Fruit fly (Drosophila melanogaster): Measurements from ENCODE around the gene Nplp4.

Nplp4 gene

DNA sequence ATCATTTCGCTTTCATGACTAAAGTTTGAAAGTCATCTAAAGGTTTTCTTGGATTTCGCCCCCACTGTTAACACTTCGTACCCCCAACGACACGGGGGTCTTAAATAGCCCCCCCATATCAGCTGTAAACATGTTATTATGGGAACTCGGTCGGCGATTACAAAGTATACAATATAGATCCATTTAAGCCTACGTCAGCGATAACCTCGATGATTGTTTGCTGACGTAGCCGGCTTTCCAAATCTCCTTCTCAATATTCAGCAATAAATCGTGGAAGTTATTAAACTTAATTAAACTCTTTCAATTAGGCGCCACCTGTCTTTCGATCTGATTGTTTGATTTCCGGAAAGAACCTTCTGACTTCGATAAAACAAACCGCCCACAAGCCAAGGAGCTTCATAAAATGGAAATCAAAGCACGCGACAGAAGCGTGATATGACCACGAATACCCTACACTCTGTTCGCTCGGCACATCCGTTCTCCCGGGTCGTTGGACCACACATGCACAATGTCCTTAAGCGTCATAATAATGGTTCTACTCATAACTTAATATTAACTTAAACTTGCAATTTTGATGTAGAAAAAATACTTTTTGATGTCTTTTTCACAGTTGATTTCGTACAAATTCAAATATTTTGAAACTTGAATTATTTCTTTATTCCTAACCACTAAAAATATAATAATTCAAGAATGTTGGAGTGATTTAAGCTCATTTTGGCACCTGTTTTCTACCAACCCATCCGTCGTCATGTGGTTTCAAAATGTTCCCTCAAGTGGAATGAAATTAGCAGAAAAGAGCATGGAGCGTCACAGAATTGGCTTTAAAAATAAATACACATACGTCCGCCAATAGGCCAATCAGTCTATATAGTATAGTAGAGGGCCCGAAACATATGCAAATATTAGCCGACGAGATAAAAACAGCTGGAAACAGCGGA, 21.6 kb upstream of the Nplp4 start:
- peak; percentile 18 for TF ChIP-seq CG17801 (GFP tag; optimal IDR thresholded peaks at IDR 0.05; ENCODE audit: partially characterized antibody)

DNA sequence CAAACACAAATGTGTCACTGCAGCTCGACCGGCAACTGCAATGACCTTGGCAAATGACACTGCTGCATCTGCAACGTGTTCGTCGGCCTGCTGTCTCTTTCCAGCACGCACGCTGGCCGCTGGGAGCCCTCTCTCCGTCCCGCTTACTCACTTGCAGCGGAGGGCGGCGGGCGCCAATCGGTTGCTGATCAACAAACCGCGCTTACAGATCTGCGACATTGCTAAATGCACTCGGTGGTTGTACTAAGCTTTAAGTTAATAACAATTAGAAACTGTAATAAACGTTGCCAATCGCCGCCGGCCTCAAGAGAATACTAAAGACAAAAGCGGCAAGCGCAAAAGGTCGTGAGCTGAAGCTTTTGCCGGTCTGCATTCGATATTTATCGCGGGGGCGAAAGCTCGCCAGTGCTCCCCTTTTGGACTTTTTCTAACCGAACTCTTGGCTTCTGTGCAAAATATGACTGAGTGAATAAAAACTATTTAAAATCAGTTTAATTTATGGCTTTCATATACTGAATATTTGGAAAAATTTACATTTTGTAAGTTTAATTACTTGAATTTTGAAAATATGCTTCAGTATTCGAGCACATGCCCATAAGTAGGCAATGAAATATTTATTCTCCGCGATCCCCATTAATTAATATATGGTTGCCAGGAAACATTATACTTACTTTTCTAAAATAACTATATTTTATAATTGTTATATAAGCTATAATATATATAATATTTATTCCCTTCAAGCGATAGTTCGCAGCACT, 20.6 kb upstream of the Nplp4 start, which contains the start of gene Got2:
TSS of gene Got2 (minus strand) at position 325 of the 758 bp plus-strand sequence.
- peak; percentile 42 for TF ChIP-seq CG17801 (GFP tag; optimal IDR thresholded peaks at IDR 0.05; ENCODE audit: partially characterized antibody)

DNA sequence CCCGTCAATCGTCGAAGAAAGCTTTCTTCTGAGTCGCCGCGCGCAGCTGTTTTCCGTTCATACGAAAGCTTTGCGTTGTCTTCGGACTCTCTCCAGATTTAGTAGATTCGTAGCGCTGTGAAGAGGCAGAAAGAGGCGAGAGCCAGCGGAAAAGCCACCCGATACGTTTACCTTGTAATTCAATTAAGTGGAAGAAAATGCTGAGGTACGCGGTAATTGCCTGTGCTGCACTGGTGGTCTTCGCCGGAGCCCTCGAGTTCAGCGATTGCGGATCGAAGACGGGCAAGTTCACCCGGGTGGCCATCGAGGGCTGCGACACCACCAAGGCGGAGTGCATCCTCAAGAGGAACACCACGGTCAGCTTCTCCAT, 20.0 kb upstream of the Nplp4 start, which contains the start of gene Npc2a:
TSS of gene Npc2a (plus strand) at position 99 of the 370 bp plus-strand sequence.
- peak; percentile 16 for TF ChIP-seq CG17801 (GFP tag; optimal IDR thresholded peaks at IDR 0.05; ENCODE audit: partially characterized antibody)

DNA sequence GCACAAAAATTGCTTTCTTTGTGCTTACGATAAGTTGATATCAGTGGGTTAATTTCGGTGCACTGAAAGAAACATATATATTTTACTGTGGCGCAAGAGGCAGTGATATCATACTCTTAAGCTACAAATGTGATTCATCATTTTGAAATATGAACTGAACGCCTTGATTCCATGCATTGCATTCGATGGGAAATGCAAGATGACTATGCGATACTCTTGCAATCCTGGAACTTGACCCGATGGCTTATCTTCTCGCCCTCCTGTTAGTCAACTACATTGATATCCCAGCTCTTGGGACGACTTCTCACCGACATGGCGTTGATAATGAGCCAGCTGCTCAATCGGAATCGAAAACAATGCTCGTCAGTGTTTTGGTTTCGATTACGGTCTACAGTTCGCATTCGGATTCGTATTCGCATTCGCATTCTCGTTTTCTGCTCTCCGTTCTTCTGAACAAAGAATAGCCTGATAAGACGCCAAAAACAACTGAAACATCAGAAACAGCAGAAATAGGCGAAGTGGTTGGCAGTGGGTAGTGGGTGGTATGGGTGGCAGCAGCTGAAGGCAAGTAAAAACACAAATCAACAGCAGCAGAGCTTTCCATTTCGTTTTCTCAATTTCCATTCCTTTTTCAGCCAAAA, 18.8 kb upstream of the Nplp4 start:
- TF ChIP-seq CG17801 (GFP tag; optimal IDR thresholded peaks at IDR 0.05; ENCODE audit: partially characterized antibody): peak; percentile 19

DNA sequence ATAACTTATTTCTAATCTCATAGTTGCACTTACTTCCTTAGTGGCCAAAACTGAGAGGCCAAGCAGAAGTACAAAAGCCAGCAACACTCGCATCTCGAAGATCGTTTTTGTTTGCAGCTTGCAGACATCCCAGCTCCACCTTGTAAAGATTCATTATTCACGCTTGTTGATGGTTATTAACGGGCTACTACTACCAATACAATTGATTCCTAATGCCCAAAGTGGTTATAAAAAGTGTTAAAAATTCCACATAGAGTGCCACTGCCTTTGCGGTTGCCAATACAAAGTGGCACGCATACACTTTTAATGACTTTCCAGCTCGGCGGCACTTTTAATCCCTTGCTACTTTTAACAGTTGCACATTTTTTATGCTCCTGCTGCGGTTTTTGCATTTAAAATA, 16.2 kb upstream of the Nplp4 start, which contains the start of gene Obp22a:
TSS of gene Obp22a (minus strand) at position 101 of the 400 bp plus-strand sequence.
- no peak for TF ChIP-seq CG17801 (GFP tag; optimal IDR thresholded peaks at IDR 0.05; ENCODE audit: partially characterized antibody)

DNA sequence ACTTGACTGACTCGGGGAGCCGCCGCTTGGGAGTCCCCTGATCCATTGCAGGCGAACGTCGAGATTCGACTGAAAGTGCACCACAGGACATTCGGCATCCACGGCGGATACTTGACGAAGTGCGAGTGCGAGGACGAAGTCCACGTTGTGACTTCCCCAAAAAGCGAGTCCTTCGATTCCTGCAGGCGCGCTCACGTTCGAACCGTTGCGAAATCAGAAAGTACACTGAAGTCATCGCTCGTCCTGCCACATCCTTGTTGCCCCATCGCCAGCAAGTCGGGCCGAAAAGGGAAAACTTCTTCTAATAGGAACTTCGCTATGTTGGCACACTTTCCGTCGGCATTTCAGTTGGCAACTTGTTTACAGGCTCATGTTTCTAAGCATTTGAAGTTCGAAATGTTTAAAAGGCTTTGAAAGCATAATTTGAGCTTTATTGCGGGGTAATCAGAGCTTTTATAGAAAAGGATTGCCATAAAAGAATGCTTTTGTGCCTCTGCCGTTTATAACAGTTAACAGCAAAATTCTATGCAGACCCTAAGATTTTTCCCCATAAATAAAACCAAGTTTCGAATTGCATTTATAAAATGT, 2.0 kb upstream of the Nplp4 start, which contains the start of gene CG33543:
TSS of gene CG33543 (minus strand) at position 232 of the 588 bp plus-strand sequence.
- TF ChIP-seq CG17801 (GFP tag; optimal IDR thresholded peaks at IDR 0.05; ENCODE audit: partially characterized antibody): no peak

DNA sequence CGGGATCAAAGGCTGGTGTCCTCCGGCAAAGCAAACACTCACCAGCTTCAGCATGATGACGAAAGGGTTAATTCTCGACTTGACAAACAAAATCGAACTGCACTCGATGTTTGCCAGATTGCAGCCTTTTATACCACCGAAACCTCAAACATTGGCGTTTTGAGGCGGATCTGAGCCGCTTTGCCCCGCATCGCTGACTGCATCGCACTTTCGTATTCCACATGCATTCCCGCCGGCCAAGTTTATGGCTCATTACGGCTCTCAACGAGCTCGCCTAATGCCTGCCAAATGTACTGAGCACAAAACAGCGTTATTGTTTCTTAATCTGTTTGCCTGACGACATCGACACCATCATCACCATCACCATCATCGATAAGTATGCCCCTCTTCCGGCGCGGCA, 1.1 kb upstream of the Nplp4 start, which contains the start of gene CG15353:
TSS of gene CG15353 (minus strand) at position 101 of the 400 bp plus-strand sequence.
- TF ChIP-seq CG17801 (GFP tag; optimal IDR thresholded peaks at IDR 0.05; ENCODE audit: partially characterized antibody): no peak

DNA sequence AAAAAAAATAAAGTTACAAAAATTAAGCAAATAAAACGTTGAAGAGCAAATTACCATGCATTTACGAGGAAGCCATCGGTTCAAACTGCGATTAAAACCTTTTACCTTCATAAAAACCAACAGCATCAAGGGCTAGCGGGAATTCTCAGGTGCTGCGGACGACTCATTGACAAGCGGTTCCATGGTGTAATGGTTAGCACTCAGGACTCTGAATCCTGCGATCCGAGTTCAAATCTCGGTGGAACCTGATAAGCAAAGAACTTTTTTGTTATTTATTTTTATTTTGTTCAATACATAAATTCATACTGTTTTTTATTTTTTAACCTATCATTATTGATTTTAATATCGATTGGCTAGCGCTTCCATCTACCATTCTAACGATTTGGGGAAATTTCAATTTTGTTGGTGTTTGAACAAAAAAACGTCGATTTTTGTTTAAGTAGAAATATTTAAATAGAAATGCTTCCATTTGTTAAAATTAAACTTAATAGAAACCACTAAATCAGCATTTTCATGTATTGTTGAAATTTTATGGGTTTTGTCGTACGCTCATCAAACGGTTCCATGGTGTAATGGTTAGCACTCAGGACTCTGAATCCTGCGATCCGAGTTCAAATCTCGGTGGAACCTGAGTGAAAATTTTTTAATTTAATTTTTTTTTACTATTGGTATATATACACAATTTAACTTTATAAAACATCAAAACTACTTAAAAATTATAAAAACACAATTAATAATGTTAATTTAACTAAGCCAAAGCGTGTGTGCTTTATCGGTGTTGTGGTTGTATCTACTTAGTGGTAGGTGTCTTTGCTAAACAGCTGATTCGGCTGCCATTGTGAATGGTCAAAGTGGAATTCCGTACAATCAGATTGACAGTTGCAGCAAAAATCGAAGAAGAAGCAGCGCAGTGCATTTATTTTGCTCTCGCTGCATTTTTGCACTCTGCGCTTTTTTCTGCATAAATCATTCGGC, 1.1 kb downstream of the Nplp4 start, which contains the start of gene CG4238:
TSS of gene CG4238 (plus strand) at position 880 of the 975 bp plus-strand sequence.
- peak; percentile 53 for TF ChIP-seq CG17801 (GFP tag; optimal IDR thresholded peaks at IDR 0.05; ENCODE audit: partially characterized antibody)

DNA sequence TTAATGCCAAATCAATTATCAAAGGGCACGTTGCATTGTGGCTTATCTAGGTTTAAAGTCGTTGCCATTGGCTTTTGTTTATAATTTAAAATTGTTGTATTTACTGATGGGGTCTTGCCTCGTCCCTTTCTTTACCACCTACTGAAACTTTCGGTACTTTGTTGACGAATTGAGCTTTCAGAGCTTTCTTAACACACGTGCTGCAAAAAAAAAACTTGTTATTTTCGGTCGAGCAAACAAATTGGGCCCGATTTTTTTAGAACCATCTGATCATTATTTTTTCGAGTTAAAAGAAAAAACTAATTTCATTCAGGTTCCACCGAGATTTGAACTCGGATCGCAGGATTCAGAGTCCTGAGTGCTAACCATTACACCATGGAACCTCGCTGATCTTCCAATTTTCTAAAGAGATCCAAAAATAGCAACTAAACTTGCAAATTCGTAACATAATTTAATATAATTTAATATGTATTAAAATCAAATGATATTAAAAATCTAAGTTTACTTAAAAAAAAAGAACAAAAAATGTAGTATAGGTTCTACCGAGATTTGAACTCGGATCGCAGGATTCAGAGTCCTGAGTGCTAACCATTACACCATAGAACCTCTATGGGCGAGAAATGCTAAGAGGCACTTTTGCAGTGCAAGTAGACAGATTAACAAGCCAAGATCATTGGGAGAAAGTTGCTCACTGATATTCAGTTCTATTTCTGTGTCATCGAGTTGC, 2.3 kb downstream of the Nplp4 start:
- no peak for TF ChIP-seq CG17801 (GFP tag; optimal IDR thresholded peaks at IDR 0.05; ENCODE audit: partially characterized antibody)

dm6 chr2L:2011430-2011829, 3.2 kb downstream of the Nplp4 start:
- TF ChIP-seq CG17801 (GFP tag; optimal IDR thresholded peaks at IDR 0.05; ENCODE audit: partially characterized antibody): no peak

- TF ChIP-seq CG17801 (GFP tag; optimal IDR thresholded peaks at IDR 0.05; ENCODE audit: partially characterized antibody): no peak
These were observed 4.8 kb downstream of the Nplp4 start for dm6 chr2L:2013057-2013456.

DNA sequence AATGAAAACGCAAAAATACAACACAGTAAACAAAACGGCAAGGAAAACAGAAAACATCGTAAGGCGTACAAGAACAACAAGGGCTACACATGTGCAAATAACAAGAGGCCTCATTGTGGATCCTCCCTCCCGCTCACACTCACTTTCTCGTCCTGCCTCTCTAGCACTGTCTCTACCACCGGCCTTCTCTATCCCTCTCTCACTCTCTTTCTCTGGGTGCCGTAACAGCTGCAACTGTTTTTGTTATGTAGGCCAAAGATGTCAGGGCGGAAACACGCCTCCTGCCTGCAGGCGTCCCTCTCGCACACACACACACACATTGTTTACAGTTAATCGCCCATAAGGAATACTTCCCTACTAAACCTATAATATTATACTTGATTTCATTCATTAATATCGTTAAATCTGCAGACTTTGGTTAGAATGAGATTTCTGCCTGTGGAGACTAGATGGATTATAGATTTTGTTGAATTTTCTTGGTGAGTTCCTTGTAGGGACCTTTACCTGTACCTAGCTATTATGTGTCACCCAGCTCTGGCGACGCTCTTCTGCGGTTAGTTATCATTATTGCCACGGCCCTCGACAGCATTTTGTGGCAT, 5.7 kb downstream of the Nplp4 start:
- TF ChIP-seq CG17801 (GFP tag; optimal IDR thresholded peaks at IDR 0.05; ENCODE audit: partially characterized antibody): no peak
